Worm (Caenorhabditis elegans) whole organism, mixed stage, embryonic: ENCODE results near the gene F41E7.9.

Source experiments
- M03D4.4 ChIP-seq: sonication (generic microtip); optimal IDR thresholded peaks from 2 replicates; lab custom pipeline; 2017; ENCODE audit warnings: mild to moderate bottlenecking, missing genetic modification characterization, missing compliant biosample characterization
- blmp-1 ChIP-seq: fragments of 150-350 bp; optimal IDR thresholded peaks from 2 replicates; lab custom pipeline; 2014; ENCODE audit warnings: missing biosample characterization, missing genetic modification characterization
- ceh-39 ChIP-seq: fragments of 150-350 bp; optimal IDR thresholded peaks from 2 replicates; lab custom pipeline; 2014; ENCODE audit warnings: missing biosample characterization, missing genetic modification characterization
- ceh-43 ChIP-seq: fragments of 200-800 bp; sonication (Bioruptor generic); optimal IDR thresholded peaks from 2 replicates; lab custom pipeline; 2018; ENCODE audit warnings: mild to moderate bottlenecking, missing genetic modification characterization, moderate library complexity, missing compliant biosample characterization
- ceh-83 ChIP-seq: fragments of 200-800 bp; sonication (Bioruptor generic); optimal IDR thresholded peaks from 2 replicates; lab custom pipeline; 2018; ENCODE audit warnings: mild to moderate bottlenecking, missing genetic modification characterization, missing compliant biosample characterization
- ces-1 ChIP-seq: fragments of 150-350 bp; optimal IDR thresholded peaks from 2 replicates; lab custom pipeline; 2014; ENCODE audit warnings: missing biosample characterization, missing genetic modification reagents, missing genetic modification characterization
- cnd-1 ChIP-seq: fragments of 200-800 bp; sonication (Bioruptor generic); optimal IDR thresholded peaks from 2 replicates; lab custom pipeline; 2018; ENCODE audit warnings: mild to moderate bottlenecking, missing genetic modification characterization, missing compliant biosample characterization
- drap-1 ChIP-seq: fragments of 200-800 bp; sonication (Bioruptor generic); optimal IDR thresholded peaks from 3 replicates; lab custom pipeline; 2018; ENCODE audit warnings: mild to moderate bottlenecking, missing genetic modification characterization, missing compliant biosample characterization
- elt-1 ChIP-seq: sonication (generic microtip); optimal IDR thresholded peaks from 2 replicates; lab custom pipeline; 2017; ENCODE audit warnings: missing genetic modification characterization, mild to moderate bottlenecking, missing compliant biosample characterization, antibody characterized with exemption, moderate library complexity, borderline replicate concordance; ENCODE audit not compliant: insufficient read depth
- elt-3 ChIP-seq: fragments of 150-350 bp; optimal IDR thresholded peaks from 2 replicates; lab custom pipeline; 2014; ENCODE audit warnings: missing biosample characterization, missing genetic modification characterization
- flh-1 ChIP-seq: fragments of 200-800 bp; sonication (Bioruptor generic); optimal IDR thresholded peaks from 2 replicates; lab custom pipeline; 2018; ENCODE audit warnings: mild to moderate bottlenecking, missing genetic modification characterization, moderate library complexity, missing compliant biosample characterization
- ham-2 ChIP-seq: fragments of 200-800 bp; sonication (Bioruptor generic); optimal IDR thresholded peaks from 2 replicates; lab custom pipeline; 2018; ENCODE audit warnings: mild to moderate bottlenecking, missing genetic modification characterization, missing compliant biosample characterization
- hlh-1 ChIP-seq: fragments of 150-350 bp; optimal IDR thresholded peaks from 2 replicates; lab custom pipeline; 2014; ENCODE audit warnings: missing biosample characterization, missing genetic modification reagents, missing genetic modification characterization
- lin-13 ChIP-seq: fragments of 150-350 bp; optimal IDR thresholded peaks from 2 replicates; lab custom pipeline; 2014; ENCODE audit warnings: missing biosample characterization, missing genetic modification characterization
- lsy-2 ChIP-seq: fragments of 150-350 bp; optimal IDR thresholded peaks from 2 replicates; lab custom pipeline; 2014; ENCODE audit warnings: missing biosample characterization, missing genetic modification characterization
- mab-5 ChIP-seq: fragments of 150-350 bp; optimal IDR thresholded peaks from 2 replicates; lab custom pipeline; 2014; ENCODE audit warnings: missing biosample characterization, missing genetic modification characterization
- mep-1 ChIP-seq: fragments of 150-350 bp; optimal IDR thresholded peaks from 2 replicates; lab custom pipeline; 2017; ENCODE audit warnings: missing biosample characterization, missing genetic modification reagents, missing genetic modification characterization, inconsistent platforms
- mls-2 ChIP-seq: sonication (generic microtip); optimal IDR thresholded peaks from 2 replicates; lab custom pipeline; 2016; ENCODE audit warnings: mild to moderate bottlenecking, missing genetic modification characterization, moderate library complexity, missing compliant biosample characterization
- nhr-2 ChIP-seq: fragments of 150-350 bp; optimal IDR thresholded peaks from 2 replicates; lab custom pipeline; 2014; ENCODE audit warnings: missing biosample characterization, missing genetic modification characterization
- nhr-237 ChIP-seq: fragments of 150-350 bp; optimal IDR thresholded peaks from 2 replicates; lab custom pipeline; 2014; ENCODE audit warnings: missing biosample characterization, missing genetic modification characterization
- nhr-28 ChIP-seq: fragments of 150-350 bp; optimal IDR thresholded peaks from 2 replicates; lab custom pipeline; 2014; ENCODE audit warnings: missing biosample characterization, missing genetic modification characterization
- nhr-76 ChIP-seq: sonication (generic microtip); optimal IDR thresholded peaks from 2 replicates; lab custom pipeline; 2017; ENCODE audit warnings: missing biosample characterization, missing genetic modification characterization
- pha-4 ChIP-seq: fragments of 150-350 bp; optimal IDR thresholded peaks from 2 replicates; lab custom pipeline; 2018; ENCODE audit warnings: missing biosample characterization, missing genetic modification reagents, missing genetic modification characterization
- sem-2 ChIP-seq: fragments of 200-800 bp; sonication (Bioruptor generic); optimal IDR thresholded peaks from 2 replicates; lab custom pipeline; 2018; ENCODE audit warnings: mild to moderate bottlenecking, missing genetic modification characterization, missing compliant biosample characterization
- snpc-4 ChIP-seq: fragments of 150-350 bp; optimal IDR thresholded peaks from 2 replicates; lab custom pipeline; 2014; ENCODE audit warnings: missing biosample characterization, missing genetic modification characterization
- tbx-8 ChIP-seq: fragments of 200-800 bp; sonication (Bioruptor generic); optimal IDR thresholded peaks from 2 replicates; lab custom pipeline; 2018; ENCODE audit warnings: mild to moderate bottlenecking, missing genetic modification characterization, moderate library complexity, missing compliant biosample characterization
- unc-120 ChIP-seq: sonication (generic microtip); optimal IDR thresholded peaks from 2 replicates; lab custom pipeline; 2017; ENCODE audit warnings: missing genetic modification characterization, missing compliant biosample characterization; ENCODE audit not compliant: poor library complexity, severe bottlenecking
- unc-39 ChIP-seq: fragments of 150-350 bp; optimal IDR thresholded peaks from 2 replicates; lab custom pipeline; 2014; ENCODE audit warnings: missing biosample characterization, missing genetic modification characterization
- unc-62 ChIP-seq: fragments of 150-350 bp; optimal IDR thresholded peaks from 2 replicates; lab custom pipeline; 2014; ENCODE audit warnings: missing biosample characterization, missing genetic modification reagents, missing genetic modification characterization
- zip-8 ChIP-seq: fragments of 150-350 bp; optimal IDR thresholded peaks from 2 replicates; lab custom pipeline; 2014; ENCODE audit warnings: missing biosample characterization, missing genetic modification characterization

Gene F41E7.9

ce11 chrX:10315905-10316304, at the start of gene F41E7.9:
Gene F41E7.9 (minus strand): TSS chrX:10316005.
- TF ChIP-seq elt-3 (no peak), mls-2 (no peak), nhr-76 (tag; lab: Kevin White, UChicago) (no peak), nhr-237 (tag; lab: Kevin White, UChicago) (no peak), ces-1 (GFP tag; lab: Kevin White, UChicago) (no peak), elt-1 (tag; lab: Kevin White, UChicago) (no peak)

ce11 chrX:10358083-10358482, 42.3 kb upstream of the F41E7.9 start, which contains the start of gene efhc-1:
Gene efhc-1 (plus strand): TSS chrX:10358383.
- TF ChIP-seq sem-2 (GFP tag; lab: Kevin White, UChicago) (no peak), nhr-28 (tag; lab: Kevin White, UChicago) (no peak), elt-3 (no peak), unc-39 (no peak), ham-2 (GFP tag; lab: Kevin White, UChicago) (no peak), unc-120 (no peak), lin-13 (tag; lab: Kevin White, UChicago) (no peak), ceh-43 (GFP tag; lab: Kevin White, UChicago) (no peak), nhr-237 (tag; lab: Kevin White, UChicago) (no peak)

- TF ChIP-seq unc-62 (GFP tag; lab: Kevin White, UChicago): no peak
- no peak for TF ChIP-seq mep-1 (tag; lab: Kevin White, UChicago)
- TF ChIP-seq mab-5 (tag; lab: Kevin White, UChicago): no peak
- no peak for TF ChIP-seq lin-13 (tag; lab: Kevin White, UChicago)
- no peak for TF ChIP-seq ceh-83 (GFP tag; lab: Kevin White, UChicago)
- TF ChIP-seq ceh-43 (GFP tag; lab: Kevin White, UChicago): no peak
- no peak for TF ChIP-seq lsy-2
- no peak for TF ChIP-seq mls-2
- no peak for TF ChIP-seq unc-120
- TF ChIP-seq drap-1: no peak
- no peak for TF ChIP-seq ceh-39 (tag; lab: Kevin White, UChicago)
- TF ChIP-seq elt-3: no peak
- no peak for TF ChIP-seq ces-1 (GFP tag; lab: Kevin White, UChicago)
- TF ChIP-seq flh-1 (GFP tag; lab: Kevin White, UChicago): no peak
These were observed 39.8 kb upstream of the F41E7.9 start, which contains the start of gene R07E3.7 for ce11 chrX:10355650-10356049. Gene R07E3.7 (minus strand): TSS chrX:10355750.

- no peak for TF ChIP-seq cnd-1 (tag; lab: Kevin White, UChicago)
- TF ChIP-seq snpc-4: no peak
- no peak for TF ChIP-seq tbx-8 (GFP tag; lab: Kevin White, UChicago)
These were observed 38.1 kb upstream of the F41E7.9 start for ce11 chrX:10353857-10354256.

ce11 chrX:10350151-10350550, 34.3 kb upstream of the F41E7.9 start:
- TF ChIP-seq mab-5 (tag; lab: Kevin White, UChicago) (no peak), elt-3 (no peak), zip-8 (no peak), lsy-2 (no peak), ces-1 (GFP tag; lab: Kevin White, UChicago) (no peak), blmp-1 (tag; lab: Kevin White, UChicago) (no peak), mep-1 (tag; lab: Kevin White, UChicago) (no peak)

- TF ChIP-seq nhr-28 (tag; lab: Kevin White, UChicago) (no peak), hlh-1 (tag; lab: Kevin White, UChicago) (no peak), tbx-8 (GFP tag; lab: Kevin White, UChicago) (no peak), mep-1 (tag; lab: Kevin White, UChicago) (no peak), nhr-76 (tag; lab: Kevin White, UChicago) (no peak), pha-4 (no peak), nhr-2 (tag; lab: Kevin White, UChicago) (no peak), unc-39 (no peak), ceh-83 (GFP tag; lab: Kevin White, UChicago) (no peak), M03D4.4 (tag; lab: Kevin White, UChicago) (no peak), unc-62 (GFP tag; lab: Kevin White, UChicago) (no peak), mls-2 (no peak), ceh-39 (tag; lab: Kevin White, UChicago) (no peak), elt-1 (tag; lab: Kevin White, UChicago) (no peak), ham-2 (GFP tag; lab: Kevin White, UChicago) (no peak)
These were observed 25.2 kb upstream of the F41E7.9 start, which contains the start of gene R07E3.1 for ce11 chrX:10340986-10341385. Gene R07E3.1 (minus strand): TSS chrX:10341161.
